Worm (Caenorhabditis elegans): Measurements from ENCODE around the gene Y49F6B.20.

DNA sequence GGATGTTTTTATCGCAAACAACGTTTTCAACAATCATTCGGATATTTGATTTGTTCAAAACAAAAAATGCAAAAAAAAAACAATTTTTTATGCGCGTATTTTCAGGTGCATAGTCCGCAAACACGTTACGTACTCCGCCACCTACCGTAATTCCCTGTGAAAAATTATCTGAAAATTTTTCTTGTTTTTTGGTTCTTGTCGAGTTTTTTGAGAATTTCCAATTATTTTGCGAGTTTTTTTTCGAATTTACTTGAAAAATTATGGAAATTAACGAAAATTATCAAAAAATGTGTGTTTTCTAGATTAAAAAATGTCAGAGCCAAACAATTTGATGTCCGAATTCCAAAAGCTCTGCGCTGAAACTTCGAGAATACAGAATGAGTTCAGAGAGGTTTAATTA lies 18.0 kb downstream of the Y49F6B.20 start, which contains the start of gene C16C8.12:
- no peak for TF ChIP-seq nhr-237 (tag; optimal IDR thresholded peaks at IDR 0.05)
- no peak for TF ChIP-seq unc-62 (GFP tag; optimal IDR thresholded peaks at IDR 0.05)
- no peak for TF ChIP-seq pha-4 (tag; optimal IDR thresholded peaks at IDR 0.05)
- no peak for TF ChIP-seq lsy-2 (tag; optimal IDR thresholded peaks at IDR 0.05)
- no peak for TF ChIP-seq nhr-2 (tag; optimal IDR thresholded peaks at IDR 0.05)
- TF ChIP-seq snpc-4 (tag; optimal IDR thresholded peaks at IDR 0.05), result no peak
- TF ChIP-seq nhr-28 (tag; optimal IDR thresholded peaks at IDR 0.05), result no peak
- TF ChIP-seq nhr-12 (tag; optimal IDR thresholded peaks at IDR 0.05), result no peak
- TF ChIP-seq hlh-1 (tag; optimal IDR thresholded peaks at IDR 0.05), result no peak
- TF ChIP-seq ztf-11 (tag; optimal IDR thresholded peaks at IDR 0.05), result no peak
- TF ChIP-seq nhr-76 (tag; optimal IDR thresholded peaks at IDR 0.05), result no peak
- no peak for TF ChIP-seq blmp-1 (tag; optimal IDR thresholded peaks at IDR 0.05)
